Worm (Caenorhabditis elegans): ENCODE measurements around the gene fbxb-78.

DNA sequence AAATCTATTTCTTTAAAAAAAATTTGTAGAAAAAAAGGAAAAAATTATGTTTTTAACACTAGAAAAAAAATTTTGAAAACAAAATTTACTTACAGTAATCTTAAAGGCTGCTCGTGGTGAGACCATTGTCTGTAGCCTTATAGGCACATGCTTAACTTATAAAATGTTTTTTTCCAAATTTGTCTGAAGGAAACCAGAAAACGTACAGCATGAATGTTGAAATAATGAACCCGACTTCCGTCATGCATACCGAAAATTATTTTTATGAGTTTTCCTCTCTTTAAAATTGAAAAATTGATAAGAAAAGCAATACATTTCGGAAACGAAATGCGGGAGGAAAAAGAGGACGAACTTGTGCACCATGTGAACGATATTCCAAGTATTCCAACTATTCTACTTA is 34.4 kb downstream of the fbxb-78 start, which contains the start of gene R11E3.2:
- TF ChIP-seq aly-1 (tag; optimal IDR thresholded peaks at IDR 0.05) (no peak), hnd-1 (tag; optimal IDR thresholded peaks at IDR 0.05) (no peak), tra-4 (tag; optimal IDR thresholded peaks at IDR 0.05) (no peak), ama-1 (optimal IDR thresholded peaks at IDR 0.05) (no peak), flt-1 (GFP tag; IDR thresholded peaks at IDR 0.05) (no peak), sea-1 (GFP tag; conservative IDR thresholded peaks at IDR 0.05) (no peak), ceh-13 (GFP tag; optimal IDR thresholded peaks at IDR 0.05) (no peak), F13C5.2 (tag; optimal IDR thresholded peaks at IDR 0.05) (no peak), tbx-11 (GFP tag; IDR thresholded peaks at IDR 0.05) (no peak), scrt-1 (GFP tag; IDR thresholded peaks at IDR 0.05) (no peak), pes-1 (GFP tag; IDR thresholded peaks at IDR 0.05) (no peak), hmg-4 (GFP tag; optimal IDR thresholded peaks at IDR 0.05) (no peak), ets-7 (tag; optimal IDR thresholded peaks at IDR 0.05) (no peak)
